Worm (Caenorhabditis elegans) whole organism, young adult: ENCODE data around the gene Y62H9A.1.

Source experiments
- B0261.1 ChIP-seq: sonication (generic microtip); optimal IDR thresholded peaks from 2 replicates; lab custom pipeline; 2016; ENCODE audit warnings: mild to moderate bottlenecking, missing genetic modification characterization, moderate library complexity, missing compliant biosample characterization
- B0336.3 ChIP-seq: fragments of 200-800 bp; sonication (Bioruptor generic); IDR thresholded peaks from 2 replicates; pipeline ENCODE4 v1.3.6; 2022; ENCODE audit warnings: missing genetic modification characterization, missing compliant biosample characterization
- C06A6.2 ChIP-seq: fragments of 200-800 bp; sonication (Bioruptor generic); conservative IDR thresholded peaks from 2 replicates; pipeline ENCODE4 v1.3.6; 2022; ENCODE audit warnings: missing genetic modification characterization, missing compliant biosample characterization
- C17E4.6 ChIP-seq: fragments of 200-800 bp; sonication (Bioruptor generic); IDR thresholded peaks from 2 replicates; pipeline ENCODE4 v1.3.6; 2022; ENCODE audit warnings: missing genetic modification reagents, missing genetic modification characterization, missing compliant biosample characterization
- F10E7.11 ChIP-seq: sonication (generic microtip); optimal IDR thresholded peaks from 2 replicates; lab custom pipeline; 2017; ENCODE audit warnings: mild to moderate bottlenecking, missing genetic modification characterization, moderate library complexity, missing compliant biosample characterization
- F33H1.4 ChIP-seq: fragments of 200-800 bp; sonication (Bioruptor generic); IDR thresholded peaks from 2 replicates; pipeline ENCODE4 v1.3.6; 2022; ENCODE audit warnings: missing genetic modification reagents, missing genetic modification characterization, missing compliant biosample characterization
- F37B4.10 ChIP-seq: fragments of 200-800 bp; sonication (Bioruptor generic); IDR thresholded peaks from 2 replicates; pipeline ENCODE4 v1.3.6; 2022; ENCODE audit warnings: missing genetic modification characterization, missing compliant biosample characterization
- F52B5.7 ChIP-seq: sonication (generic microtip); optimal IDR thresholded peaks from 2 replicates; lab custom pipeline; 2016; ENCODE audit warnings: mild to moderate bottlenecking, missing genetic modification characterization, missing compliant biosample characterization
- T26A5.8 ChIP-seq: sonication (generic microtip); optimal IDR thresholded peaks from 2 replicates; lab custom pipeline; 2016; ENCODE audit warnings: missing genetic modification characterization, missing compliant biosample characterization
- Y53G8AR.9 ChIP-seq: fragments of 200-800 bp; sonication (Bioruptor generic); conservative IDR thresholded peaks from 2 replicates; pipeline ENCODE4 v1.3.6; 2022; ENCODE audit warnings: missing genetic modification reagents, missing genetic modification characterization, missing compliant biosample characterization
- Y56A3A.18 ChIP-seq: fragments of 200-800 bp; sonication (Bioruptor generic); IDR thresholded peaks from 2 replicates; pipeline ENCODE4 v1.3.6; 2022; ENCODE audit warnings: missing genetic modification reagents, missing genetic modification characterization, missing compliant biosample characterization
- akir-1 ChIP-seq: fragments of 200-800 bp; sonication (Bioruptor generic); optimal IDR thresholded peaks from 2 replicates; lab custom pipeline; 2018; ENCODE audit warnings: mild to moderate bottlenecking, missing genetic modification characterization, moderate library complexity, missing compliant biosample characterization
- athp-1 ChIP-seq: sonication (generic microtip); optimal IDR thresholded peaks from 2 replicates; lab custom pipeline; 2017; ENCODE audit warnings: mild to moderate bottlenecking, missing genetic modification characterization, missing compliant biosample characterization
- bed-2 ChIP-seq: fragments of 200-800 bp; sonication (Bioruptor generic); IDR thresholded peaks from 2 replicates; pipeline ENCODE4 v1.3.6; 2022; ENCODE audit warnings: missing genetic modification reagents, missing genetic modification characterization, missing compliant biosample characterization
- ccch-3 ChIP-seq: fragments of 200-800 bp; sonication (Bioruptor generic); optimal IDR thresholded peaks from 2 replicates; lab custom pipeline; 2018; ENCODE audit warnings: mild to moderate bottlenecking, missing genetic modification characterization, missing compliant biosample characterization
- ceh-91 ChIP-seq: fragments of 200-800 bp; sonication (Bioruptor generic); IDR thresholded peaks from 2 replicates; pipeline ENCODE4 v1.3.6; 2022; ENCODE audit warnings: missing genetic modification reagents, missing genetic modification characterization, missing compliant biosample characterization
- dox-1 ChIP-seq: fragments of 200-800 bp; sonication (Bioruptor generic); IDR thresholded peaks from 2 replicates; pipeline ENCODE4 v1.3.6; 2022; ENCODE audit warnings: missing genetic modification reagents, missing genetic modification characterization, missing compliant biosample characterization
- efl-1 ChIP-seq: fragments of 150-350 bp; optimal IDR thresholded peaks from 2 replicates; lab custom pipeline; 2014; ENCODE audit warnings: missing biosample characterization, missing genetic modification reagents, missing genetic modification characterization
- ets-4 ChIP-seq: fragments of 200-800 bp; sonication (Bioruptor generic); optimal IDR thresholded peaks from 2 replicates; lab custom pipeline; 2018; ENCODE audit warnings: mild to moderate bottlenecking, missing genetic modification characterization, missing compliant biosample characterization
- fkh-3 ChIP-seq: sonication (generic microtip); optimal IDR thresholded peaks from 2 replicates; lab custom pipeline; 2016; ENCODE audit warnings: mild to moderate bottlenecking, missing genetic modification characterization, missing compliant biosample characterization
- gei-17 ChIP-seq: fragments of 200-800 bp; sonication (Bioruptor generic); optimal IDR thresholded peaks from 2 replicates; lab custom pipeline; 2018; ENCODE audit warnings: mild to moderate bottlenecking, missing genetic modification characterization, missing compliant biosample characterization
- hlh-26 ChIP-seq: fragments of 200-800 bp; sonication (Bioruptor generic); conservative IDR thresholded peaks from 2 replicates; pipeline ENCODE4 v1.3.6; 2022; ENCODE audit warnings: missing genetic modification reagents, missing genetic modification characterization, missing compliant biosample characterization
- hmg-1.2 ChIP-seq: fragments of 200-800 bp; sonication (Bioruptor generic); IDR thresholded peaks from 2 replicates; pipeline ENCODE4 v1.3.6; 2022; ENCODE audit warnings: missing genetic modification reagents, missing genetic modification characterization, missing compliant biosample characterization
- lag-1 ChIP-seq: fragments of 200-800 bp; sonication (Bioruptor generic); IDR thresholded peaks from 2 replicates; pipeline ENCODE4 v1.3.6; 2022; ENCODE audit warnings: missing genetic modification reagents, missing genetic modification characterization, missing compliant biosample characterization
- lin-26 ChIP-seq: fragments of 200-800 bp; sonication (Bioruptor generic); IDR thresholded peaks from 2 replicates; pipeline ENCODE4 v1.3.6; 2022; ENCODE audit warnings: missing genetic modification reagents, missing genetic modification characterization, missing compliant biosample characterization
- lin-40 ChIP-seq: sonication (generic microtip); optimal IDR thresholded peaks from 2 replicates; lab custom pipeline; 2016; ENCODE audit warnings: missing genetic modification characterization, mild to moderate bottlenecking, missing compliant biosample characterization, missing genotype, missing genetic modification reagents
- lin-54 ChIP-seq: fragments of 200-800 bp; sonication (Bioruptor generic); optimal IDR thresholded peaks from 2 replicates; lab custom pipeline; 2018; ENCODE audit warnings: mild to moderate bottlenecking, missing genetic modification characterization, missing compliant biosample characterization
- madf-8 ChIP-seq: fragments of 200-800 bp; sonication (Bioruptor generic); conservative IDR thresholded peaks from 2 replicates; pipeline ENCODE4 v1.3.6; 2022; ENCODE audit warnings: missing genetic modification reagents, missing genetic modification characterization, missing compliant biosample characterization
- mcd-1 ChIP-seq: fragments of 200-800 bp; sonication (Bioruptor generic); IDR thresholded peaks from 2 replicates; pipeline ENCODE4 v1.3.6; 2022; ENCODE audit warnings: missing genetic modification reagents, missing genetic modification characterization, missing compliant biosample characterization
- mxl-1 ChIP-seq: sonication (generic microtip); optimal IDR thresholded peaks from 2 replicates; lab custom pipeline; 2016; ENCODE audit warnings: missing genetic modification characterization, missing compliant biosample characterization
- nfya-1 ChIP-seq: sonication (generic microtip); optimal IDR thresholded peaks from 2 replicates; lab custom pipeline; 2017; ENCODE audit warnings: antibody characterized with exemption, missing compliant biosample characterization, missing genetic modification characterization, borderline replicate concordance; ENCODE audit not compliant: insufficient read depth
- nhr-90 ChIP-seq: sonication (generic microtip); optimal IDR thresholded peaks from 2 replicates; lab custom pipeline; 2016; ENCODE audit warnings: missing genotype, mild to moderate bottlenecking, missing genetic modification characterization, missing compliant biosample characterization
- pha-4 ChIP-seq: fragments of 150-350 bp; sonication (generic microtip); optimal IDR thresholded peaks from 2 replicates; lab custom pipeline; 2014; ENCODE audit warnings: missing biosample characterization, missing genetic modification reagents, missing genetic modification characterization
- sdz-38 ChIP-seq: sonication (generic microtip); optimal IDR thresholded peaks from 2 replicates; lab custom pipeline; 2016; ENCODE audit warnings: missing genotype, missing genetic modification characterization, missing compliant biosample characterization
- snpc-4 ChIP-seq, 5 experiments: fragments of 150-350 bp in 1 of 5; sonication (generic microtip) in 4 of 5; optimal IDR thresholded peaks; 2 replicates each; lab custom pipeline; 2014 to 2018; ENCODE audit warnings: missing genetic modification characterization in 5 of 5, missing biosample characterization in 3 of 5, antibody characterized with exemption in 2 of 5, mild to moderate bottlenecking in 2 of 5, missing compliant biosample characterization in 2 of 5, missing genotype in 2 of 5, moderate library complexity in 2 of 5, missing genetic modification reagents in 1 of 5
- somi-1 ChIP-seq: fragments of 200-800 bp; sonication (Bioruptor generic); optimal IDR thresholded peaks from 2 replicates; lab custom pipeline; 2018; ENCODE audit warnings: mild to moderate bottlenecking, missing genetic modification characterization, missing compliant biosample characterization
- sptf-2 ChIP-seq: fragments of 200-800 bp; sonication (Bioruptor generic); optimal IDR thresholded peaks from 2 replicates; lab custom pipeline; 2018; ENCODE audit warnings: mild to moderate bottlenecking, missing genetic modification characterization, missing compliant biosample characterization
- unc-62 ChIP-seq: fragments of 150-350 bp; optimal IDR thresholded peaks from 2 replicates; lab custom pipeline; 2014; ENCODE audit warnings: missing biosample characterization, missing genetic modification reagents, missing genetic modification characterization
- xnd-1 ChIP-seq: sonication (generic microtip); optimal IDR thresholded peaks from 2 replicates; lab custom pipeline; 2016; ENCODE audit warnings: missing genotype, missing genetic modification reagents, missing genetic modification characterization, missing compliant biosample characterization
- zfh-2 ChIP-seq: fragments of 200-800 bp; sonication (Bioruptor generic); conservative IDR thresholded peaks from 2 replicates; pipeline ENCODE4 v1.3.6; 2022; ENCODE audit warnings: missing genetic modification reagents, missing genetic modification characterization, missing compliant biosample characterization
- ztf-18 ChIP-seq: sonication (generic microtip); optimal IDR thresholded peaks from 2 replicates; lab custom pipeline; 2016; ENCODE audit warnings: missing genotype, mild to moderate bottlenecking, missing genetic modification characterization, missing compliant biosample characterization
- ztf-22 ChIP-seq: fragments of 200-800 bp; sonication (Bioruptor generic); optimal IDR thresholded peaks from 2 replicates; lab custom pipeline; 2018; ENCODE audit warnings: mild to moderate bottlenecking, missing genetic modification characterization, moderate library complexity, missing compliant biosample characterization
- ztf-26 ChIP-seq: sonication (generic microtip); optimal IDR thresholded peaks from 2 replicates; lab custom pipeline; 2017; ENCODE audit warnings: missing genetic modification characterization, missing compliant biosample characterization
- ztf-28 ChIP-seq: fragments of 200-800 bp; sonication (Bioruptor generic); IDR thresholded peaks from 2 replicates; pipeline ENCODE4 v1.3.6; 2022; ENCODE audit warnings: missing genetic modification reagents, missing genetic modification characterization, missing compliant biosample characterization

The Y62H9A.1 gene

DNA sequence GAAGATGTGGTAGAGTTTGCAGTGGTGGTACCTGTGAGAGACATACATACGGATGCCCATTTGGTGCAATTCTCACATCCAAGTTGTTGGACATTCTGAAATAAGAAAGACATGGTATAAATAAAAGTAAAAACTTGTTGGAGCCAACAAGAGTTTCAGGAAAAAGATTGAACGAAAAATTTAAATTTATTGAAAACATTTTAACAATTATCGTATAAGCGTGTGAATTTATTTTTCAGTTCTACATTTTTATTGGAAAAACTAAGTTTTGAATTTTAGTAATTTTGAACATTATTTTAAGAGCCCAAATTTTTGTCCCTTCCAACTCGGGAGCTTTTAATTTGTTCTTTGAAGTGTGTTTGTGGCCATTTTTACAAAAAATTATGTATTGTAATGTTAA, 20.4 kb upstream of the Y62H9A.1 start, which contains the start of gene F54F7.8 (continued):
- TF ChIP-seq zfh-2 (no peak), dox-1 (GFP tag; lab: Robert Waterston, UW) (no peak), sptf-2 (GFP tag; lab: Kevin White, UChicago) (no peak), lin-26 (GFP tag; lab: Robert Waterston, UW) (no peak), somi-1 (GFP tag; lab: Kevin White, UChicago) (no peak)
- TF ChIP-seq, all 124 proteins: peak for 0

DNA sequence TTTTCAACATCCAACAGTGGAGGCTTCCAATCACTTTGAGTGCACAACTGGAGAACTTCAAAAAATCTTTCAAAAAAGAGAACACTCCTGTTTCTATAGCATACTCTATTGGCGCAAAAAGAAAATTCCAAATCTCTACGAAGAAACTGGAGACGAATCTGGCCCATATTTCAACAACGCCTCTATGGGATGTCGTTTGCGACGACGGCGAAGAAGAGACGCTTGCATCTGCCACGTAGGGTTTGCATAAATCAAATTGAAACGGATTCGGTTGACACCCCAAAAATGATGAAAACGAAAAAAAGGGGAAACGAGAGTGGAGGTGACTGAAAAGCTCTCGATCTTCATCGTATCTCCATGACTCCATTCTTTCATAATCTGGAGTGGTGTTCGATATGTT, 19.1 kb upstream of the Y62H9A.1 start:
- TF ChIP-seq B0261.1, result no peak
- TF ChIP-seq sdz-38, result no peak
- no peak for TF ChIP-seq Y53G8AR.9

- TF ChIP-seq F33H1.4 (GFP tag; lab: Robert Waterston, UW) (no peak), ztf-22 (GFP tag; lab: Kevin White, UChicago) (no peak), ztf-18 (no peak), ceh-91 (no peak), C17E4.6 (GFP tag; lab: Robert Waterston, UW) (no peak), efl-1 (GFP tag; lab: Kevin White, UChicago) (no peak), ztf-28 (GFP tag; lab: Robert Waterston, UW) (no peak), lin-40 (tag; lab: Kevin White, UChicago) (no peak), athp-1 (tag; lab: Kevin White, UChicago) (no peak), nfya-1 (no peak), mcd-1 (GFP tag; lab: Robert Waterston, UW) (no peak), Y56A3A.18 (no peak), unc-62 (no peak), pha-4 (tag; lab: Kevin White, UChicago) (no peak)
Measured at ce11 chrX:11857178-11857577, 18.2 kb upstream of the Y62H9A.1 start, which contains the start of gene mes-1. Gene mes-1 (plus strand): TSS chrX:11857478.

ce11 chrX:11863307-11863706, 12.0 kb upstream of the Y62H9A.1 start, which contains the start of gene F54F7.10:
Gene F54F7.10 (plus strand): TSS chrX:11863607.
- TF ChIP-seq lin-40 (tag; lab: Kevin White, UChicago) (no peak), F37B4.10 (GFP tag; lab: Robert Waterston, UW) (no peak), hmg-1.2 (GFP tag; lab: Robert Waterston, UW) (no peak), somi-1 (GFP tag; lab: Kevin White, UChicago) (no peak), ztf-26 (no peak), akir-1 (GFP tag; lab: Kevin White, UChicago) (no peak), F10E7.11 (no peak), xnd-1 (tag; lab: Kevin White, UChicago) (no peak), ccch-3 (GFP tag; lab: Kevin White, UChicago) (no peak), C06A6.2 (GFP tag; lab: Robert Waterston, UW) (no peak), B0336.3 (GFP tag; lab: Robert Waterston, UW) (no peak)

- TF ChIP-seq fkh-3 (no peak), bed-2 (GFP tag; lab: Robert Waterston, UW) (no peak), snpc-4 (GFP tag; optimal IDR thresholded peaks at IDR 0.05; lab: Kevin White, UChicago) (no peak), snpc-4 (tag; optimal IDR thresholded peaks at IDR 0.05; lab: Kevin White, UChicago) (no peak), ztf-26 (no peak), madf-8 (GFP tag; lab: Robert Waterston, UW) (no peak), B0261.1 (no peak), lin-54 (GFP tag; lab: Kevin White, UChicago) (no peak), ztf-22 (GFP tag; lab: Kevin White, UChicago) (no peak), hlh-26 (GFP tag; lab: Robert Waterston, UW) (no peak), ets-4 (GFP tag; lab: Kevin White, UChicago) (no peak), F52B5.7 (tag; lab: Kevin White, UChicago) (no peak), gei-17 (GFP tag; lab: Kevin White, UChicago) (no peak), mxl-1 (no peak), nhr-90 (tag; lab: Kevin White, UChicago) (no peak), T26A5.8 (tag; lab: Kevin White, UChicago) (no peak), lag-1 (no peak)
Measured at ce11 chrX:11865083-11865482, 10.3 kb upstream of the Y62H9A.1 start, which contains the start of gene F54F7.6. Gene F54F7.6 (plus strand): TSS chrX:11865383.
